Worm (Caenorhabditis elegans): ENCODE data around the gene C29E4.14.

DNA sequence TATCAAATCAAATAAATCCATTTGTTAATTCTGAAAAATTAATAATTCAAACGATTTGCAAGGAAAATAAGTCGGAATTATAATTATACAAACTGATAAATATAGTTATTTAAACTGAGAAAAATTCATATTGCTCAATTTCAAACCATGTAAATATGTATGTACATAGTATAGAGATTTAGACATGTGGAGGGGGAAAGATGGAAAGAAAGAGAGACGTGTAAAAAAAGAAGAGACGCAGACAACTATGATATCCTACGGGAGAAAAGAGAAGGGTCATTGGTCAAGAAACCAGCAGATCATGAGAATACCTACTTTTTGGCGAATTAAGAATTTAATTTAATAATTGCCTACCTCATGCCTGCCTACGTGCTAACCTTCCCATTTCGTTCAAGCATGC lies 38.2 kb downstream of the C29E4.14 start, which contains the start of gene C29E4.11:
- no peak for TF ChIP-seq mes-2 (tag; optimal IDR thresholded peaks at IDR 0.05; ENCODE audit: poor library complexity, severe bottlenecking)
- TF ChIP-seq ceh-28 (tag; optimal IDR thresholded peaks at IDR 0.05): no peak
- TF ChIP-seq ztf-7 (tag; optimal IDR thresholded peaks at IDR 0.05): no peak
